Worm (Caenorhabditis elegans) whole organism, late embryonic: ENCODE data around the gene hum-6.

Experiments
- C08G9.2 ChIP-seq: sonication (generic microtip); optimal IDR thresholded peaks from 2 replicates; lab custom pipeline; 2016; ENCODE audit warnings: mild to moderate bottlenecking, missing genetic modification characterization, moderate library complexity, missing compliant biosample characterization
- F13H6.1 ChIP-seq: sonication (generic microtip); optimal IDR thresholded peaks from 2 replicates; lab custom pipeline; 2016; ENCODE audit warnings: missing genetic modification characterization, missing compliant biosample characterization
- ceh-19 ChIP-seq: fragments of 200-800 bp; sonication (Bioruptor generic); optimal IDR thresholded peaks from 2 replicates; lab custom pipeline; 2018; ENCODE audit warnings: mild to moderate bottlenecking, missing genetic modification characterization, missing compliant biosample characterization
- ceh-2 ChIP-seq: sonication (generic microtip); optimal IDR thresholded peaks from 2 replicates; lab custom pipeline; 2016; ENCODE audit warnings: missing genotype, missing genetic modification characterization, missing compliant biosample characterization
- che-1 ChIP-seq: sonication (generic microtip); optimal IDR thresholded peaks from 2 replicates; lab custom pipeline; 2016; ENCODE audit warnings: mild to moderate bottlenecking, missing genetic modification characterization, missing compliant biosample characterization
- eyg-1 ChIP-seq: sonication (generic microtip); optimal IDR thresholded peaks from 2 replicates; lab custom pipeline; 2016; ENCODE audit warnings: missing genotype, missing genetic modification characterization, missing compliant biosample characterization
- fax-1 ChIP-seq: sonication (generic microtip); optimal IDR thresholded peaks from 2 replicates; lab custom pipeline; 2016; ENCODE audit warnings: missing genotype, missing genetic modification characterization, missing compliant biosample characterization
- madf-2 ChIP-seq: sonication (generic microtip); optimal IDR thresholded peaks from 2 replicates; lab custom pipeline; 2017; ENCODE audit warnings: missing genetic modification characterization, missing compliant biosample characterization
- nhr-232 ChIP-seq: sonication (generic microtip); optimal IDR thresholded peaks from 2 replicates; lab custom pipeline; 2016; ENCODE audit warnings: missing genetic modification characterization, missing compliant biosample characterization
- odd-2 ChIP-seq: sonication (generic microtip); optimal IDR thresholded peaks from 2 replicates; lab custom pipeline; 2017; ENCODE audit warnings: antibody characterized with exemption, mild to moderate bottlenecking, missing genetic modification characterization, missing compliant biosample characterization
- pag-3 ChIP-seq: sonication (generic microtip); optimal IDR thresholded peaks from 2 replicates; lab custom pipeline; 2016; ENCODE audit warnings: missing compliant biosample characterization, missing genetic modification characterization, borderline replicate concordance
- pat-9 ChIP-seq: fragments of 200-800 bp; sonication (Bioruptor generic); optimal IDR thresholded peaks from 2 replicates; lab custom pipeline; 2018; ENCODE audit warnings: mild to moderate bottlenecking, missing genetic modification characterization, moderate library complexity, missing compliant biosample characterization
- ref-2 ChIP-seq: sonication (generic microtip); optimal IDR thresholded peaks from 2 replicates; lab custom pipeline; 2016; ENCODE audit warnings: missing genetic modification characterization, missing compliant biosample characterization
- rnt-1 ChIP-seq: sonication (generic microtip); optimal IDR thresholded peaks from 2 replicates; lab custom pipeline; 2016; ENCODE audit warnings: missing genetic modification characterization, missing compliant biosample characterization
- sox-2 ChIP-seq: fragments of 200-800 bp; sonication (Bioruptor generic); IDR thresholded peaks from 2 replicates; pipeline ENCODE4 v1.3.6; 2022; ENCODE audit warnings: missing genetic modification reagents, missing genetic modification characterization, missing compliant biosample characterization
- sox-4 ChIP-seq: sonication (generic microtip); optimal IDR thresholded peaks from 2 replicates; lab custom pipeline; 2017; ENCODE audit warnings: mild to moderate bottlenecking, missing genetic modification characterization, inconsistent platforms, missing compliant biosample characterization
- tbx-2 ChIP-seq: sonication (generic microtip); optimal IDR thresholded peaks from 2 replicates; lab custom pipeline; 2016; ENCODE audit warnings: missing genetic modification characterization, missing compliant biosample characterization
- unc-86 ChIP-seq: sonication (generic microtip); optimal IDR thresholded peaks from 2 replicates; lab custom pipeline; 2016; ENCODE audit warnings: missing genetic modification characterization, missing compliant biosample characterization

The hum-6 gene

ce11 chrX:2359797-2360196 is 56.9 kb downstream of the hum-6 start, which contains the start of gene lgc-40:
Gene lgc-40, plus strand, starts transcription at chrX:2360097.
- TF ChIP-seq pag-3 (tag; lab: Kevin White, UChicago) = no peak
- no peak for TF ChIP-seq ref-2 (tag; lab: Kevin White, UChicago)
- no peak for TF ChIP-seq nhr-232 (tag; lab: Kevin White, UChicago)
- no peak for TF ChIP-seq F13H6.1
- TF ChIP-seq rnt-1 (tag; lab: Kevin White, UChicago) = no peak
- TF ChIP-seq che-1 (tag; lab: Kevin White, UChicago) = no peak
- TF ChIP-seq madf-2 = no peak
- no peak for TF ChIP-seq ceh-2 (tag; lab: Kevin White, UChicago)
- no peak for TF ChIP-seq unc-86 (tag; lab: Kevin White, UChicago)
- no peak for TF ChIP-seq tbx-2 (tag; lab: Kevin White, UChicago)
- no peak for TF ChIP-seq C08G9.2 (tag; lab: Kevin White, UChicago)
- TF ChIP-seq ceh-19 = no peak
- TF ChIP-seq sox-2 (GFP tag; lab: Robert Waterston, UW) = no peak
- no peak for TF ChIP-seq sox-4 (tag; lab: Kevin White, UChicago)
- TF ChIP-seq pat-9 = no peak
- TF ChIP-seq fax-1 (tag; lab: Kevin White, UChicago) = no peak

DNA sequence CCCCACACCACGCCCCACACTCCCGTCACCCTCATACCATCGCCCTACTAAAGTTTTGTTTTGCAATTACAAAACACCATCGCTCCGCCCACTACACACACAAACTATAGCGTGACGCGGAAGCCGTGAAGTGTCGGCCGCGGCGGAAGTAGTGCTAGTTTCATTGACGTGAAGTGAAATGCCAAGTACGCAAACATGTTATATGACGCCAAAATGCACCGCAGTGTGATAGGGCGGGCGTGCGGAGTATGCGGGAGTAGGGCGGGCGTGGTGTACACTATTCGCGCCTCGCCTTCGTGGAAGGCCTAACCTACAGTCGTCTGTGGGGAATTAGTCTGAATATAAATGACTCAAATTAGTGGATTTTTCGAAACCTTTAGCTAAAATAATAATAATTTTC is 60.0 kb downstream of the hum-6 start:
- TF ChIP-seq odd-2 (tag; lab: Kevin White, UChicago) (no peak), F13H6.1 (no peak), eyg-1 (no peak)
